Worm (Caenorhabditis elegans): Measurements from ENCODE around the gene bus-5.

bus-5 gene

ce11 chrX:2136937-2137336, 24.0 kb upstream of the bus-5 start (continued):
- no peak for TF ChIP-seq F49E8.2 (tag; optimal IDR thresholded peaks at IDR 0.05; ENCODE audit: insufficient read depth)
- no peak for TF ChIP-seq snpc-4 (GFP tag; optimal IDR thresholded peaks at IDR 0.05)
- TF ChIP-seq snpc-4 (tag; optimal IDR thresholded peaks at IDR 0.05), result no peak
- no peak for TF ChIP-seq ccch-3 (GFP tag; optimal IDR thresholded peaks at IDR 0.05)

DNA sequence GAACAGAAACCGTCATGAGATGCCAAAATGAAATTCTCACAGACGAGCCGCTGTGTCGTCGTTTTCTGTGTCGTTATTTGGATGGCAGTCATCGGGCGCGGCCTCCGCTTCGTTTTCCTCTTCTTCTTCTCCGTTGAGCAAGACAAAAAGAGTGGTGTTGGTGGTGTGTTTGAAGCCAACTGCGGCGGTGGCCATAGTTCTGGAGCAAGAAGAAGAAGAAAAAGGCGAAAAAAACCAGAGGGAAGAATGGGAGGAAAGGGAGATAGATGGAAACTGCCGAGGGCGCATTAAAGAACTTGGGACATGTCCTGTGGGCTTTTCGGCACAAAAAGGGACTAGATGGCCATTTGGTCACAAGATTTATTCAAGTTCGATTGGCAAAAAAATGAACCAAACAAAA, 18.7 kb upstream of the bus-5 start, which contains the start of gene F53B1.9:
Gene F53B1.9 (minus strand): TSS at position 195 of the 400 bp plus-strand sequence.
- TF ChIP-seq akir-1 (GFP tag; optimal IDR thresholded peaks at IDR 0.05), result no peak
- TF ChIP-seq chd-7 (tag; optimal IDR thresholded peaks at IDR 0.05), result no peak
- TF ChIP-seq nhr-179 (tag; optimal IDR thresholded peaks at IDR 0.05), result no peak
- TF ChIP-seq lsy-27 (tag; optimal IDR thresholded peaks at IDR 0.05; ENCODE audit: borderline replicate concordance, insufficient read depth), result no peak
- TF ChIP-seq ekl-4 (GFP tag; IDR thresholded peaks at IDR 0.05), result no peak
- TF ChIP-seq let-607 (tag; optimal IDR thresholded peaks at IDR 0.05), result no peak
- TF ChIP-seq F23B12.7 (tag; optimal IDR thresholded peaks at IDR 0.05; ENCODE audit: insufficient read depth), result no peak
- TF ChIP-seq mes-4 (tag; optimal IDR thresholded peaks at IDR 0.05), result no peak
- no peak for TF ChIP-seq B0019.2 (GFP tag; conservative IDR thresholded peaks at IDR 0.05)
- no peak for TF ChIP-seq pbrm-1 (GFP tag; IDR thresholded peaks at IDR 0.05)
- no peak for TF ChIP-seq madf-8 (GFP tag; conservative IDR thresholded peaks at IDR 0.05)
- TF ChIP-seq ztf-28 (GFP tag; IDR thresholded peaks at IDR 0.05), result no peak
- no peak for TF ChIP-seq F33H1.4 (GFP tag; IDR thresholded peaks at IDR 0.05)
- no peak for TF ChIP-seq B0336.3 (GFP tag; IDR thresholded peaks at IDR 0.05)

ce11 chrX:2130141-2130540, 17.2 kb upstream of the bus-5 start, which contains the start of gene F53B1.8:
Gene F53B1.8 (minus strand): TSS chrX:2130241.
- TF ChIP-seq fkh-3 (tag; optimal IDR thresholded peaks at IDR 0.05) (no peak), rec-8 (tag; optimal IDR thresholded peaks at IDR 0.05) (no peak), ztf-25 (GFP tag; IDR thresholded peaks at IDR 0.05) (no peak), lin-40 (tag; optimal IDR thresholded peaks at IDR 0.05) (no peak), pha-4 (tag; optimal IDR thresholded peaks at IDR 0.05) (no peak), ztf-22 (GFP tag; optimal IDR thresholded peaks at IDR 0.05) (no peak), egrh-3 (GFP tag; IDR thresholded peaks at IDR 0.05) (no peak), repo-1 (tag; optimal IDR thresholded peaks at IDR 0.05) (no peak), tbx-9 (tag; optimal IDR thresholded peaks at IDR 0.05; ENCODE audit: borderline replicate concordance) (no peak), ccch-3 (GFP tag; optimal IDR thresholded peaks at IDR 0.05) (no peak), mes-4 (tag; optimal IDR thresholded peaks at IDR 0.05) (no peak), nfyb-1 (GFP tag; IDR thresholded peaks at IDR 0.05) (no peak), ztf-26 (tag; optimal IDR thresholded peaks at IDR 0.05) (no peak), let-607 (tag; optimal IDR thresholded peaks at IDR 0.05) (no peak)

ce11 chrX:2120961-2121360, 8.1 kb upstream of the bus-5 start, which contains the start of gene gpa-5:
Gene gpa-5 (minus strand): TSS chrX:2121061.
- no peak for TF ChIP-seq sptf-2 (GFP tag; optimal IDR thresholded peaks at IDR 0.05)
- TF ChIP-seq nfya-1 (tag; optimal IDR thresholded peaks at IDR 0.05; ENCODE audit: borderline replicate concordance, insufficient read depth), result no peak
- no peak for TF ChIP-seq Y53G8AR.9 (GFP tag; conservative IDR thresholded peaks at IDR 0.05)
- TF ChIP-seq B0019.2 (GFP tag; conservative IDR thresholded peaks at IDR 0.05), result no peak
- no peak for TF ChIP-seq rcor-1 (GFP tag; IDR thresholded peaks at IDR 0.05)
- TF ChIP-seq ZK185.1 (tag; optimal IDR thresholded peaks at IDR 0.05; ENCODE audit: poor library complexity, severe bottlenecking), result no peak
- TF ChIP-seq Y67H2A.10 (GFP tag; conservative IDR thresholded peaks at IDR 0.05), result no peak
- no peak for TF ChIP-seq ztf-25 (GFP tag; IDR thresholded peaks at IDR 0.05)
- TF ChIP-seq F57C9.4 (tag; optimal IDR thresholded peaks at IDR 0.05), result no peak
- TF ChIP-seq madf-6 (GFP tag; IDR thresholded peaks at IDR 0.05), result no peak
- no peak for TF ChIP-seq egl-18 (GFP tag; IDR thresholded peaks at IDR 0.05)
- TF ChIP-seq let-526 (GFP tag; IDR thresholded peaks at IDR 0.05), result no peak
- TF ChIP-seq nhr-120 (GFP tag; IDR thresholded peaks at IDR 0.05), result no peak
